Fruit fly (Drosophila melanogaster): ENCODE data around the gene CG6418.
A peak's percentile ranks its signal among the peaks of the same experiment; 100 is the strongest.

The CG6418 gene

dm6 chr3L:10857515-10858023 is 21.3 kb downstream of the CG6418 start (continued):
- TF ChIP-seq Side (GFP tag; optimal IDR thresholded peaks at IDR 0.05) (peak; percentile 44), NC2β (GFP tag; optimal IDR thresholded peaks at IDR 0.05) (peak; percentile 27), NFAT (GFP tag; IDR thresholded peaks at IDR 0.05) (peak; percentile 64), dysf (GFP tag; IDR thresholded peaks at IDR 0.05) (peak; percentile 41; the same call in 1 of the 3 replicates), sd (tag; optimal IDR thresholded peaks at IDR 0.05) (peak; percentile 97), CG17912 (GFP tag; optimal IDR thresholded peaks at IDR 0.05) (no peak), Pdp1 (GFP tag; optimal IDR thresholded peaks at IDR 0.05) (peak; percentile 28 to 32), zfh1 (GFP tag; IDR thresholded peaks at IDR 0.05) (peak; percentile 77), fd102C (GFP tag; optimal IDR thresholded peaks at IDR 0.05) (peak; percentile 33), CG18764 (GFP tag; optimal IDR thresholded peaks at IDR 0.05) (no peak), az2 (GFP tag; optimal IDR thresholded peaks at IDR 0.05) (no peak), Optix (GFP tag; IDR thresholded peaks at IDR 0.05) (0 out of 3 replicates have a peak, but pooled peaks have one; percentile 35), Ptx1 (GFP tag; IDR thresholded peaks at IDR 0.05) (0 out of 2 replicates have a peak, but pooled peaks have one; percentile 17), ato (GFP tag; IDR thresholded peaks at IDR 0.05; ENCODE audit: partially characterized antibody) (peak; percentile 70), CG4328 (GFP tag; optimal IDR thresholded peaks at IDR 0.05) (peak; percentile 20), slou (GFP tag; optimal IDR thresholded peaks at IDR 0.05) (no peak), Mad (GFP tag; optimal IDR thresholded peaks at IDR 0.05) (peak; percentile 34), Chrac-16 (GFP tag; optimal IDR thresholded peaks at IDR 0.05) (no peak), CG10267 (tag; optimal IDR thresholded peaks at IDR 0.05) (no peak), B-H1 (GFP tag; IDR thresholded peaks at IDR 0.05) (no peak; the same call in 2 of the 3 replicates), sens-2 (GFP tag; IDR thresholded peaks at IDR 0.05) (0 out of 2 replicates have a peak, but pooled peaks have one; percentile 56), CG15514 (GFP tag; optimal IDR thresholded peaks at IDR 0.05) (peak; percentile 35), btn (GFP tag; optimal IDR thresholded peaks at IDR 0.05) (peak; percentile 30), CG13775 (GFP tag; optimal IDR thresholded peaks at IDR 0.05) (no peak), bcd (GFP tag; optimal IDR thresholded peaks at IDR 0.05) (peak; percentile 39), otp (GFP tag; IDR thresholded peaks at IDR 0.05) (peak; percentile 82), CG6854 (GFP tag; optimal IDR thresholded peaks at IDR 0.05) (peak; percentile 53), CG17385 (GFP tag; optimal IDR thresholded peaks at IDR 0.05) (peak; percentile 56), E2f1 (GFP tag; IDR thresholded peaks at IDR 0.05) (peak; percentile 37; the same call in 1 of the 2 replicates), ssp (GFP tag; IDR thresholded peaks at IDR 0.05) (no peak), CG14710 (tag; optimal IDR thresholded peaks at IDR 0.05) (no peak), CG1024 (GFP tag; IDR thresholded peaks at IDR 0.05) (peak; percentile 43; the same call in 1 of the 2 replicates), zfh2 (GFP tag; optimal IDR thresholded peaks at IDR 0.05) (peak; percentile 17), ci (GFP tag; IDR thresholded peaks at IDR 0.05) (peak; percentile 84), chm (GFP tag; IDR thresholded peaks at IDR 0.05) (peak; percentile 98), onecut (GFP tag; IDR thresholded peaks at IDR 0.05) (peak; percentile 49; the same call in 1 of the 2 replicates), CG11723 (GFP tag; optimal IDR thresholded peaks at IDR 0.05) (no peak), ham (GFP tag; IDR thresholded peaks at IDR 0.05) (no peak), CG10209 (GFP tag; optimal IDR thresholded peaks at IDR 0.05) (peak; percentile 31), sens (GFP tag) (peak; percentile 90), lola (GFP tag; optimal IDR thresholded peaks at IDR 0.05) (no peak), bbx (GFP tag; IDR thresholded peaks at IDR 0.05; ENCODE audit: partially characterized antibody) (peak; percentile 74), cwo (GFP tag; optimal IDR thresholded peaks at IDR 0.05) (peak; percentile 18), ftz-f1 (GFP tag; optimal IDR thresholded peaks at IDR 0.05) (peak; percentile 64), CG8290 (GFP tag; optimal IDR thresholded peaks at IDR 0.05) (no peak), CG8290 (tag; optimal IDR thresholded peaks at IDR 0.05) (peak; percentile 19 to 84), lov (optimal IDR thresholded peaks at IDR 0.05) (no peak), lov (GFP tag; IDR thresholded peaks at IDR 0.05) (peak; percentile 75; the same call in 2 of the 3 replicates), NK7.1 (GFP tag; optimal IDR thresholded peaks at IDR 0.05) (peak; percentile 28), sr (GFP tag; IDR thresholded peaks at IDR 0.05) (peak; percentile 70), Awh (GFP tag; IDR thresholded peaks at IDR 0.05) (peak; percentile 57; the same call in 1 of the 2 replicates)
